Worm (Caenorhabditis elegans): ENCODE measurements around the gene mtcu-2.
A peak's percentile ranks its signal among the peaks of the same experiment; 100 is the strongest.

Gene mtcu-2

ce11 chrII:9989533-9989932 is 43.5 kb downstream of the mtcu-2 start:
- TF ChIP-seq elt-1 (tag; optimal IDR thresholded peaks at IDR 0.05) (no peak), elt-2 (tag; optimal IDR thresholded peaks at IDR 0.05) (no peak), lin-39 (tag; optimal IDR thresholded peaks at IDR 0.05) (no peak), nhr-43 (tag; optimal IDR thresholded peaks at IDR 0.05; ENCODE audit: poor library complexity, severe bottlenecking) (no peak), lsy-12 (tag; optimal IDR thresholded peaks at IDR 0.05) (no peak), lin-15B (tag; optimal IDR thresholded peaks at IDR 0.05) (no peak), hmg-11 (tag; optimal IDR thresholded peaks at IDR 0.05) (no peak), daf-12 (tag; optimal IDR thresholded peaks at IDR 0.05) (no peak), elt-3 (tag; optimal IDR thresholded peaks at IDR 0.05) (no peak), skn-1 (tag; optimal IDR thresholded peaks at IDR 0.05) (no peak)

DNA sequence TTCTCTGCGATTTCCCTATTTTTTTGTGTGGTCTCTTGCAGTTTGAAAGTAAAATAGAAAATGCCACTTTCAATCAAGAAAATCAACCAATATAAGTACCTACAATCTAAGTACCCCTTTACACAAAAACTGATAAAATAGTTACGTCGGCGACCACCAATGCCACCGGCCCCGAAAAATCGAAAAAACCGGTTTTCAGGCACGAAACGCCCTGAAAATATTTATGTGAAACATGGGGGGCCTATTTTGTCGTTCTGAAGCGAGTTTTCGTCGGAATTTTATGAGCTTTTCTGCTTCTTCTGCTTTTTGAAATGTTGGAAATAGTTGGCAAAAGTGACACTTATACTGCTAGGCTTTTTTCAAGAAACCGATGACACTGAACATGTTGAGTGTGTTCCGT is 44.4 kb downstream of the mtcu-2 start:
- no peak for TF ChIP-seq fkh-10 (GFP tag; optimal IDR thresholded peaks at IDR 0.05)
- TF ChIP-seq zag-1 (tag; optimal IDR thresholded peaks at IDR 0.05): no peak
- TF ChIP-seq elt-2 (tag; optimal IDR thresholded peaks at IDR 0.05): no peak
- no peak for TF ChIP-seq jun-1 (tag; optimal IDR thresholded peaks at IDR 0.05)
- no peak for TF ChIP-seq fkh-2 (tag; optimal IDR thresholded peaks at IDR 0.05)
- no peak for TF ChIP-seq ztf-11 (tag; optimal IDR thresholded peaks at IDR 0.05)
- TF ChIP-seq egl-27 (tag; optimal IDR thresholded peaks at IDR 0.05): no peak

ce11 chrII:9986635-9987575 is 46.1 kb downstream of the mtcu-2 start:
- peak; percentile 8 for TF ChIP-seq nhr-25 (tag; optimal IDR thresholded peaks at IDR 0.05)
- no peak for TF ChIP-seq nhr-237 (tag; optimal IDR thresholded peaks at IDR 0.05)
- TF ChIP-seq nhr-11 (tag; optimal IDR thresholded peaks at IDR 0.05): peak; percentile 25

ce11 chrII:9984866-9985336 is 48.1 kb downstream of the mtcu-2 start:
- no peak for TF ChIP-seq fos-1 (tag; optimal IDR thresholded peaks at IDR 0.05)
- TF ChIP-seq sea-2 (GFP tag; optimal IDR thresholded peaks at IDR 0.05): no peak
- TF ChIP-seq elt-1 (tag; optimal IDR thresholded peaks at IDR 0.05): peak; percentile 45
- TF ChIP-seq ZK546.5 (tag; optimal IDR thresholded peaks at IDR 0.05): no peak
- peak; percentile 56 for TF ChIP-seq lin-15B (tag; optimal IDR thresholded peaks at IDR 0.05)
- peak; percentile 22 for TF ChIP-seq tbx-2 (tag; optimal IDR thresholded peaks at IDR 0.05)
- no peak for TF ChIP-seq elt-2 (tag; optimal IDR thresholded peaks at IDR 0.05)
- peak; percentile 28 for TF ChIP-seq zag-1 (tag; optimal IDR thresholded peaks at IDR 0.05)
- TF ChIP-seq lsy-12 (tag; optimal IDR thresholded peaks at IDR 0.05): no peak
- TF ChIP-seq ztf-4 (tag; optimal IDR thresholded peaks at IDR 0.05): no peak
- peak; percentile 60 for TF ChIP-seq nfya-1 (tag; optimal IDR thresholded peaks at IDR 0.05; ENCODE audit: insufficient read depth)
- TF ChIP-seq R02D3.7 (tag; optimal IDR thresholded peaks at IDR 0.05): no peak
- no peak for TF ChIP-seq ama-1 (optimal IDR thresholded peaks at IDR 0.05)
- no peak for TF ChIP-seq ceh-16 (tag; optimal IDR thresholded peaks at IDR 0.05)
- no peak for TF ChIP-seq mdl-1 (tag; optimal IDR thresholded peaks at IDR 0.05)
- no peak for TF ChIP-seq nhr-28 (tag; optimal IDR thresholded peaks at IDR 0.05)
- no peak for TF ChIP-seq mml-1 (tag; optimal IDR thresholded peaks at IDR 0.05)
- no peak for TF ChIP-seq aly-2 (tag; optimal IDR thresholded peaks at IDR 0.05)
- TF ChIP-seq nhr-237 (tag; optimal IDR thresholded peaks at IDR 0.05): no peak
- TF ChIP-seq nhr-67 (tag; optimal IDR thresholded peaks at IDR 0.05): no peak
- peak; percentile 10 for TF ChIP-seq snpc-4 (tag; optimal IDR thresholded peaks at IDR 0.05)
- TF ChIP-seq jun-1 (tag; optimal IDR thresholded peaks at IDR 0.05): no peak
- TF ChIP-seq unc-39 (tag; optimal IDR thresholded peaks at IDR 0.05): no peak
- peak; percentile 77 for TF ChIP-seq nhr-11 (tag; optimal IDR thresholded peaks at IDR 0.05)
- TF ChIP-seq egl-27 (tag; optimal IDR thresholded peaks at IDR 0.05): no peak
- TF ChIP-seq lin-39 (tag; optimal IDR thresholded peaks at IDR 0.05): peak; percentile 11
- peak; percentile 74 for TF ChIP-seq unc-62 (GFP tag; optimal IDR thresholded peaks at IDR 0.05)
- peak; percentile 27 for TF ChIP-seq fkh-10 (GFP tag; optimal IDR thresholded peaks at IDR 0.05)
- peak; percentile 44 for TF ChIP-seq egl-5 (tag; optimal IDR thresholded peaks at IDR 0.05)
- TF ChIP-seq pha-4 (tag; optimal IDR thresholded peaks at IDR 0.05): peak; percentile 81
- no peak for TF ChIP-seq nhr-77 (tag; optimal IDR thresholded peaks at IDR 0.05)
- no peak for TF ChIP-seq elt-3 (tag; optimal IDR thresholded peaks at IDR 0.05)
- TF ChIP-seq ztf-11 (tag; optimal IDR thresholded peaks at IDR 0.05): no peak
- TF ChIP-seq hmg-11 (tag; optimal IDR thresholded peaks at IDR 0.05): peak; percentile 24
- TF ChIP-seq pqm-1 (tag; optimal IDR thresholded peaks at IDR 0.05): no peak
- no peak for TF ChIP-seq ceh-9 (tag; optimal IDR thresholded peaks at IDR 0.05)
- no peak for TF ChIP-seq eor-1 (tag; optimal IDR thresholded peaks at IDR 0.05)
